Fruit fly (Drosophila melanogaster): ENCODE data around the gene AOX1.

Gene AOX1

DNA sequence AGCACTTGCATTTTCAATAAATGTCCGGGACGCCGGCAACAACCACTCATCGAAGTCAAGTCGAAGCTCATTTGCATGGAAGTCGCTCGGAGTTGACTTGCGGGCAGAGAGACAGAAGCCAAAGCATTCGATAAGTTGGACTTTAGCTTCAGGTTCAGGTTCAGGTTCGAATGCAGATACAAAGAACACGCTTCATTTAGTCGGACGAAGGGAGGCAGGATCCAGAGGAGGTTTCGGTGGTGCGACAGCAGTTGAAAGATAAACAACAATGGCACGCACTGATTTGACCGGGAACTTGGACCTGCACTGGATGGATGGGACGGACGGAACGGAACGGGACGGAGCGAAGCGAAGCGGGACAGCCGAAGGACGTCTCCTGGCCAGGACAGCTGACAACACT is 30.8 kb upstream of the AOX1 start:
- TF ChIP-seq woc (GFP tag; optimal IDR thresholded peaks at IDR 0.05): no peak
- TF ChIP-seq CrebA (GFP tag; optimal IDR thresholded peaks at IDR 0.05; ENCODE audit: borderline replicate concordance): no peak
- no peak for TF ChIP-seq Sp1 (GFP tag; optimal IDR thresholded peaks at IDR 0.05)
- no peak for TF ChIP-seq Mio (GFP tag; optimal IDR thresholded peaks at IDR 0.05)
- TF ChIP-seq Jra (GFP tag; optimal IDR thresholded peaks at IDR 0.05): no peak
- TF ChIP-seq CG32264 (GFP tag; optimal IDR thresholded peaks at IDR 0.05): no peak
- TF ChIP-seq jim (GFP tag; optimal IDR thresholded peaks at IDR 0.05): no peak
- no peak for TF ChIP-seq HLH106 (tag; optimal IDR thresholded peaks at IDR 0.05)
- TF ChIP-seq Myc (optimal IDR thresholded peaks at IDR 0.05): no peak
- TF ChIP-seq CG9705 (GFP tag; optimal IDR thresholded peaks at IDR 0.05): no peak
- TF ChIP-seq Abd-B (GFP tag; optimal IDR thresholded peaks at IDR 0.05): no peak
- TF ChIP-seq OdsH (GFP tag; optimal IDR thresholded peaks at IDR 0.05): no peak
- no peak for TF ChIP-seq psq (GFP tag; optimal IDR thresholded peaks at IDR 0.05)
- TF ChIP-seq Dfd (GFP tag; optimal IDR thresholded peaks at IDR 0.05): no peak
- no peak for TF ChIP-seq h (GFP tag; optimal IDR thresholded peaks at IDR 0.05)
- TF ChIP-seq dmrt93B (GFP tag; optimal IDR thresholded peaks at IDR 0.05): no peak

DNA sequence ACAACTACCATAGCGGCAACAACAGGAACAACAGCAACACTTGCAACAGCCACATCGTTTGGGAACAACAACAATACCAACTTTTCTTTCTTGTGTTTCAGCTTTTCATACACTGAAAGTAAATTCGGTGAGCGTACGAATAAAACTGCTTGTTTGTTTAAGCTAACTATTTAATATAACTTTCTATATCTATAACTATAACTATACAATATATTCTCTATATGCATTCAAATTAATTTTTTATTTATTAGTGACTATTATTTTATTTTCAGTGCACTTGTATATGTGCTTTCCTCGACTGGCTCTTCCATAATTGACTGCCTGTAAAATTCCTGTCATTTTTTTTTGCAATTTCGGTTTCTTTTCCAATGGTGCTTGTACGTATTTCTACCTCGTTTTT is 29.9 kb upstream of the AOX1 start:
- TF ChIP-seq br (GFP tag; optimal IDR thresholded peaks at IDR 0.05) (no peak), HLH106 (tag; optimal IDR thresholded peaks at IDR 0.05) (peak; percentile 19)

DNA sequence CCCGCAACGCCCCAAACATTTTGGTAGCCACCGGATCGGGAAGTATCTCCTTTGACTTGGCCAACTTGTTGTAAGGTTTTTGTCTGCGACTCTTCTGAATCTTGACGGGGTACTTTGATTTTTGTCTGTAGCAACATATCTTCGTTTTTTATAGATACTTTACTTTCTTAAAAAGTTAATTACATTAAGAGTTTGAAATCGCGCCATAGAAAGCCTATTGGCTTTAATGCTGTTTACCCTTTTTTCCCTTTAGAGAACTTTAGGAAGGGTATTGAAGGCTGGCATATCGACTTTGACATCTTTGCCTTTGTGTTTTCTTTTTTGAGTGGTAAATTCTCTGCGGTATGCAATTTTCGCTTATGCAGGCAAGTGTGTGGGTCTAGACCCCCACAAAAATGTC is 29.2 kb upstream of the AOX1 start:
- TF ChIP-seq fru (GFP tag; optimal IDR thresholded peaks at IDR 0.05): peak; percentile 66
- no peak for TF ChIP-seq Abd-B (GFP tag; optimal IDR thresholded peaks at IDR 0.05)
- no peak for TF ChIP-seq Vsx2 (GFP tag; optimal IDR thresholded peaks at IDR 0.05; ENCODE audit: partially characterized antibody)
- TF ChIP-seq Hnf4 (GFP tag; optimal IDR thresholded peaks at IDR 0.05): peak; percentile 52
- peak in 1 of 2 experiments; percentile 59 for TF ChIP-seq foxo (GFP tag; optimal IDR thresholded peaks at IDR 0.05)
- TF ChIP-seq dsf (GFP tag; optimal IDR thresholded peaks at IDR 0.05; ENCODE audit: borderline replicate concordance): no peak
- peak; percentile 51 for TF ChIP-seq br (GFP tag; optimal IDR thresholded peaks at IDR 0.05)
- TF ChIP-seq HLH106 (tag; optimal IDR thresholded peaks at IDR 0.05): peak; percentile 65
- no peak for TF ChIP-seq dl (GFP tag; optimal IDR thresholded peaks at IDR 0.05; ENCODE audit: insufficient read depth in 1 of 2, partially characterized antibody in 2 of 2)
- TF ChIP-seq ey (GFP tag; optimal IDR thresholded peaks at IDR 0.05): peak; percentile 76
- TF ChIP-seq Jra (GFP tag; optimal IDR thresholded peaks at IDR 0.05): no peak
- no peak for TF ChIP-seq Dfd (GFP tag; optimal IDR thresholded peaks at IDR 0.05)
- TF ChIP-seq psq (GFP tag; optimal IDR thresholded peaks at IDR 0.05): peak; percentile 39
- TF ChIP-seq rgr (GFP tag; optimal IDR thresholded peaks at IDR 0.05): peak; percentile 60
- TF ChIP-seq woc (GFP tag; optimal IDR thresholded peaks at IDR 0.05): peak; percentile 68
- no peak for TF ChIP-seq sage (GFP tag; optimal IDR thresholded peaks at IDR 0.05)
- TF ChIP-seq dmrt93B (GFP tag; optimal IDR thresholded peaks at IDR 0.05): peak; percentile 8
- TF ChIP-seq Rel (GFP tag; optimal IDR thresholded peaks at IDR 0.05): no peak
- TF ChIP-seq Rel (tag; optimal IDR thresholded peaks at IDR 0.05): no peak
- peak; percentile 76 for TF ChIP-seq h (GFP tag; optimal IDR thresholded peaks at IDR 0.05)
- TF ChIP-seq tai (GFP tag; optimal IDR thresholded peaks at IDR 0.05): no peak
- TF ChIP-seq Hr78 (GFP tag; optimal IDR thresholded peaks at IDR 0.05): no peak
- TF ChIP-seq Dif (GFP tag; optimal IDR thresholded peaks at IDR 0.05; ENCODE audit: partially characterized antibody): no peak
- TF ChIP-seq OdsH (GFP tag; optimal IDR thresholded peaks at IDR 0.05): peak; percentile 76
- peak; percentile 60 for TF ChIP-seq Sp1 (GFP tag; optimal IDR thresholded peaks at IDR 0.05)

DNA sequence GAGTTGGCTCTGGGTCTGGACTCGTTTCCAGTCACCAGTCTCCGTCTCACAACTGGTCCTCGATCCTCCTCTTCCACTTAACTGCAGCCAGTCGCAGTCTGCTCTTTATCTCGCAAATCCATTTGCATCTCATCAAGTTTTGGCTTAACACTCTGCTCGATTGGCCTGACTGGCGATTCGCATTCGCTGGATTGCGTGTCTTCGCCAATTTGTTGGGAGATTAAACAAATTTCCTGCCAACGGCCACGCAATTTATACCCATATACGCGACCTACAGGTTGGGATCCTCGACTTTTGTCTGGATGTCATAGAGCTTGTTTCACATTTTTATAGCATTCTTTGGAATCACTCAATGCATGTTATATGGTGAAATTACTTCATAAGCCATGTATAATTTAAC is 20.2 kb upstream of the AOX1 start:
- TF ChIP-seq Hr83 (GFP tag; optimal IDR thresholded peaks at IDR 0.05; ENCODE audit: poor library complexity, severe bottlenecking) (no peak), woc (GFP tag; optimal IDR thresholded peaks at IDR 0.05) (no peak), CrebA (GFP tag; optimal IDR thresholded peaks at IDR 0.05; ENCODE audit: borderline replicate concordance) (no peak), Rel (GFP tag; optimal IDR thresholded peaks at IDR 0.05) (no peak), Rel (tag; optimal IDR thresholded peaks at IDR 0.05) (no peak), dmrt93B (GFP tag; optimal IDR thresholded peaks at IDR 0.05) (no peak), CG9705 (GFP tag; optimal IDR thresholded peaks at IDR 0.05) (no peak), foxo (GFP tag; optimal IDR thresholded peaks at IDR 0.05) (no peak), brk (GFP tag; optimal IDR thresholded peaks at IDR 0.05) (no peak), fru (GFP tag; optimal IDR thresholded peaks at IDR 0.05) (no peak), Myc (optimal IDR thresholded peaks at IDR 0.05) (no peak), usp (GFP tag; optimal IDR thresholded peaks at IDR 0.05) (no peak)

Data from whole organism, wandering third instar larva.